Worm (Caenorhabditis elegans): ENCODE results near the gene spe-26.
A peak's percentile ranks its signal among the peaks of the same experiment; 100 is the strongest.

The spe-26 gene

DNA sequence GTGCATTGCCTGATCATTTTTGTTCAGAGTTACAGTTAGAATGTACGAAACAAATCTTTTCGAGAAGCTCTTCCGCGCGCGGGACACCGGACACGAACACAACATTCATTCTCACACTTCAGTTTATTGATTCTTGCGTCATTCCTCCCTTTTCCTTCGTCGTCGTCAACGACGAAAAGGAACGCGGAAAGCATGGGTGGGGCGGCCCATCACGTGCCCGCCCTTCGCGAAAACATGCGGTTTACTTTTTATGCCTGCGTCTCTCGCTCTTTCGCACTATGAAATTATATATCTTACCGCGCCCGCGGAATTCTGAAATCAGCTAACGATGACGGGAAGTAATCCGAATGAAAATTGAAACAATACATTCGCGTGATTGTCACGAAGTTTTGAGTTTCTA is 11.1 kb downstream of the spe-26 start (continued):
- no peak for TF ChIP-seq ztf-25 (GFP tag; IDR thresholded peaks at IDR 0.05)
- no peak for TF ChIP-seq fkh-3 (tag; optimal IDR thresholded peaks at IDR 0.05)
- TF ChIP-seq lsl-1 (GFP tag; optimal IDR thresholded peaks at IDR 0.05), result no peak
- TF ChIP-seq madf-8 (GFP tag; conservative IDR thresholded peaks at IDR 0.05), result peak; percentile 63
- TF ChIP-seq hrde-1 (tag; optimal IDR thresholded peaks at IDR 0.05; ENCODE audit: borderline replicate concordance), result no peak
- TF ChIP-seq tlf-1 (GFP tag; optimal IDR thresholded peaks at IDR 0.05), result peak; percentile 45
- TF ChIP-seq F49E8.2 (tag; optimal IDR thresholded peaks at IDR 0.05; ENCODE audit: insufficient read depth), result no peak
- TF ChIP-seq nhr-80 (tag; optimal IDR thresholded peaks at IDR 0.05), result peak; percentile 1
- TF ChIP-seq pbrm-1 (GFP tag; IDR thresholded peaks at IDR 0.05), result 0 out of 2 replicates have a peak, but pooled peaks have one; percentile 32
- peak; percentile 70 for TF ChIP-seq attf-5 (GFP tag; optimal IDR thresholded peaks at IDR 0.05)
- TF ChIP-seq sea-2 (GFP tag; IDR thresholded peaks at IDR 0.05), result no peak
- TF ChIP-seq lir-1 (GFP tag; conservative IDR thresholded peaks at IDR 0.05), result peak; percentile 35; the same call in 1 of the 2 replicates
- TF ChIP-seq hmg-20 (GFP tag; IDR thresholded peaks at IDR 0.05), result no peak
- no peak for TF ChIP-seq madf-3 (GFP tag; IDR thresholded peaks at IDR 0.05)
- TF ChIP-seq ceh-79 (tag; optimal IDR thresholded peaks at IDR 0.05), result no peak

DNA sequence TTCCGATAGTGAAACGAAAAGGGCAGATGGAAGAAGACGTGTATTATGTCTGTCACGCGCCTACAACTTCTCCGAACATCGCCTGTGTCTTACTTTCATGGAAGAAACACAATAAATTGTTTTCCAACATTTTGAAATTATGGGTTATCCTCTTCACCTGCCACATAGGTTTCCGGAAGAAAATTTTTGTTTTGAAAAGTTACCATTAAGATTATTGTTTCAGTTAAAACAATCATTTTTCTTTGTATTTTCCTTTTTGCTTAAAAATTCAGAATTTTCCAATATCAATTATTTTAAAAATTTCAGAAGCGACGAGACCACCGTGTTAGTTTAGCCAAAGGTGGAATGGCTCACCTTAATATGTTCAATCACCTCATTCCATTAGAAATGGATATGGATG is 17.1 kb downstream of the spe-26 start, which contains the start of gene mask-1:
Gene mask-1 (plus strand): TSS at position 301 of the 400 bp plus-strand sequence.
- TF ChIP-seq let-526 (GFP tag; IDR thresholded peaks at IDR 0.05), result no peak

DNA sequence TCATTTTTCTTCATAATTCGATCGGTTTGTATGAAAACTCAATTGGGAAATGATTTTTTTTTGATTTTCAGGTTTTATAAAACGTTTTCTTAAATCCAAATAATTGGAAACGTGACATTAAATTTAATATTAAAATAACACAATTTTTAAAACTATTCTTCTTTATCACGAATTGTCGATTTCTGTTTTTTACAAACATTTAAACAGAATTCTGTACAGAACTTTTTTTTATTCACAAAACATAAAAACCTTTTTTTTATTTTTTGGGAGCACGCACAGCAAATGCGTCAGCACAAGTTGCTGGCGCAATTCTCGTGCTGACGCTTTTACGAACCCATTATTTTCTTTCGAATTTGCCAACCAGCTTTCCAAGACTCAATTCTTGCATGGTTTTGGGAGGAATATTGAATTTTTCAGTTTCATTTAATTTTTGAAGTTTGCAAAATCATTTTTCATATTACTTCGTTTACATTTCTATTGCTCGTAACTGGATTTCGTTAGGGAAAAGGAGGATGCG is 17.9 kb downstream of the spe-26 start, which contains the start of gene mpz-5:
Gene mpz-5 (minus strand): TSS at position 51 of the 517 bp plus-strand sequence.
- TF ChIP-seq him-1 (tag; optimal IDR thresholded peaks at IDR 0.05), result no peak
- TF ChIP-seq mcd-1 (GFP tag; IDR thresholded peaks at IDR 0.05), result peak; percentile 69
- TF ChIP-seq hsf-1 (GFP tag; IDR thresholded peaks at IDR 0.05), result 0 out of 2 replicates have a peak, but pooled peaks have one; percentile 45
- TF ChIP-seq hmg-20 (GFP tag; IDR thresholded peaks at IDR 0.05), result 0 out of 2 replicates have a peak, but pooled peaks have one; percentile 42
- TF ChIP-seq dox-1 (GFP tag; IDR thresholded peaks at IDR 0.05), result peak; percentile 66
- TF ChIP-seq tbp1 (GFP tag; optimal IDR thresholded peaks at IDR 0.05), result peak; percentile 22
- peak; percentile 68 for TF ChIP-seq lin-40 (tag; optimal IDR thresholded peaks at IDR 0.05)
- no peak for TF ChIP-seq F57A8.1 (GFP tag; optimal IDR thresholded peaks at IDR 0.05)
- TF ChIP-seq attf-5 (GFP tag; optimal IDR thresholded peaks at IDR 0.05), result peak; percentile 41
- TF ChIP-seq K11D2.4 (GFP tag; IDR thresholded peaks at IDR 0.05), result 0 out of 2 replicates have a peak, but pooled peaks have one; percentile 39
- no peak for TF ChIP-seq somi-1 (GFP tag; optimal IDR thresholded peaks at IDR 0.05)
- TF ChIP-seq T07F8.4 (tag; optimal IDR thresholded peaks at IDR 0.05), result no peak
- TF ChIP-seq D2030.7 (GFP tag; IDR thresholded peaks at IDR 0.05), result 0 out of 2 replicates have a peak, but pooled peaks have one; percentile 22
- no peak for TF ChIP-seq ekl-4 (GFP tag; IDR thresholded peaks at IDR 0.05)
- peak; percentile 11 for TF ChIP-seq dpl-1 (GFP tag; optimal IDR thresholded peaks at IDR 0.05)
- no peak for TF ChIP-seq nhr-179 (tag; optimal IDR thresholded peaks at IDR 0.05)
- peak; percentile 57 for TF ChIP-seq ZK185.1 (tag; optimal IDR thresholded peaks at IDR 0.05; ENCODE audit: poor library complexity, severe bottlenecking)
- peak; percentile 6 for TF ChIP-seq tlf-1 (GFP tag; optimal IDR thresholded peaks at IDR 0.05)
- TF ChIP-seq Y53G8AR.9 (GFP tag; conservative IDR thresholded peaks at IDR 0.05), result peak; percentile 35; the same call in 1 of the 2 replicates
- no peak for TF ChIP-seq Y67H2A.10 (GFP tag; conservative IDR thresholded peaks at IDR 0.05)
- peak; percentile 7 for TF ChIP-seq madf-10 (tag; optimal IDR thresholded peaks at IDR 0.05)
- TF ChIP-seq madf-6 (GFP tag; IDR thresholded peaks at IDR 0.05), result peak; percentile 54; the same call in 1 of the 2 replicates
- peak; percentile 64 for TF ChIP-seq lin-54 (GFP tag; optimal IDR thresholded peaks at IDR 0.05)
- TF ChIP-seq pbrm-1 (GFP tag; IDR thresholded peaks at IDR 0.05), result peak; percentile 68; the same call in 1 of the 2 replicates
- peak in 1 of 3 experiments; percentile 64 for TF ChIP-seq lin-35 (GFP tag; optimal IDR thresholded peaks at IDR 0.05)
- no peak for TF ChIP-seq madf-8 (GFP tag; conservative IDR thresholded peaks at IDR 0.05)
- no peak for TF ChIP-seq xnd-1 (tag; optimal IDR thresholded peaks at IDR 0.05)
- peak; percentile 96 for TF ChIP-seq ztf-18 (tag; optimal IDR thresholded peaks at IDR 0.05)
- TF ChIP-seq F33H1.4 (GFP tag; IDR thresholded peaks at IDR 0.05), result peak; percentile 72
- TF ChIP-seq F10E7.11 (tag; optimal IDR thresholded peaks at IDR 0.05), result no peak
- TF ChIP-seq F49E8.2 (tag; optimal IDR thresholded peaks at IDR 0.05; ENCODE audit: insufficient read depth), result peak; percentile 12
- TF ChIP-seq cebp-1 (GFP tag; IDR thresholded peaks at IDR 0.05), result no peak
- peak; percentile 69 for TF ChIP-seq cebp-1 (tag; optimal IDR thresholded peaks at IDR 0.05)
- peak; percentile 46; the same call in 1 of the 2 replicates for TF ChIP-seq B0336.3 (GFP tag; IDR thresholded peaks at IDR 0.05)
